Worm (Caenorhabditis elegans) whole organism, late embryonic: ENCODE measurements around the gene ZK154.5.

Source experiments
- C08G9.2 ChIP-seq: sonication (generic microtip); optimal IDR thresholded peaks from 2 replicates; lab custom pipeline; 2016; ENCODE audit warnings: mild to moderate bottlenecking, missing genetic modification characterization, moderate library complexity, missing compliant biosample characterization
- C38D4.7 ChIP-seq: fragments of 200-800 bp; sonication (Bioruptor generic); optimal IDR thresholded peaks from 2 replicates; lab custom pipeline; 2018; ENCODE audit warnings: mild to moderate bottlenecking, missing genetic modification characterization, moderate library complexity, missing compliant biosample characterization
- F13H6.1 ChIP-seq: sonication (generic microtip); optimal IDR thresholded peaks from 2 replicates; lab custom pipeline; 2016; ENCODE audit warnings: missing genetic modification characterization, missing compliant biosample characterization
- T23F11.4 ChIP-seq: fragments of 200-800 bp; sonication (Bioruptor generic); optimal IDR thresholded peaks from 2 replicates; lab custom pipeline; 2018; ENCODE audit warnings: mild to moderate bottlenecking, missing genetic modification characterization, missing compliant biosample characterization
- Y22D7AL.16 ChIP-seq: sonication (generic microtip); optimal IDR thresholded peaks from 2 replicates; lab custom pipeline; 2016; ENCODE audit warnings: missing genetic modification characterization, missing compliant biosample characterization
- ama-1 ChIP-seq: fragments of 150-350 bp; optimal IDR thresholded peaks from 2 replicates; lab custom pipeline; 2014
- ceh-14 ChIP-seq: sonication (generic microtip); optimal IDR thresholded peaks from 2 replicates; lab custom pipeline; 2016; ENCODE audit warnings: missing genotype, missing genetic modification characterization, missing compliant biosample characterization
- ceh-18 ChIP-seq: sonication (generic microtip); optimal IDR thresholded peaks from 2 replicates; lab custom pipeline; 2016; ENCODE audit warnings: missing genetic modification characterization, missing compliant biosample characterization
- ceh-19 ChIP-seq: fragments of 200-800 bp; sonication (Bioruptor generic); optimal IDR thresholded peaks from 2 replicates; lab custom pipeline; 2018; ENCODE audit warnings: mild to moderate bottlenecking, missing genetic modification characterization, missing compliant biosample characterization
- ceh-2 ChIP-seq: sonication (generic microtip); optimal IDR thresholded peaks from 2 replicates; lab custom pipeline; 2016; ENCODE audit warnings: missing genotype, missing genetic modification characterization, missing compliant biosample characterization
- ceh-22 ChIP-seq: sonication (generic microtip); optimal IDR thresholded peaks from 2 replicates; lab custom pipeline; 2017; ENCODE audit warnings: missing biosample characterization, missing genetic modification characterization
- ceh-24 ChIP-seq: sonication (generic microtip); optimal IDR thresholded peaks from 2 replicates; lab custom pipeline; 2016; ENCODE audit warnings: mild to moderate bottlenecking, missing genetic modification characterization, missing compliant biosample characterization
- ceh-30 ChIP-seq: fragments of 150-350 bp; optimal IDR thresholded peaks from 2 replicates; lab custom pipeline; 2014; ENCODE audit warnings: missing biosample characterization, missing genetic modification characterization
- ceh-31 ChIP-seq: sonication (generic microtip); optimal IDR thresholded peaks from 2 replicates; lab custom pipeline; 2016; ENCODE audit warnings: missing genetic modification characterization, missing compliant biosample characterization
- ceh-34 ChIP-seq: sonication (generic microtip); optimal IDR thresholded peaks from 2 replicates; lab custom pipeline; 2016; ENCODE audit warnings: mild to moderate bottlenecking, missing genetic modification characterization, missing compliant biosample characterization
- ceh-48 ChIP-seq: sonication (generic microtip); optimal IDR thresholded peaks from 2 replicates; lab custom pipeline; 2016; ENCODE audit warnings: missing genetic modification characterization, inconsistent platforms, missing compliant biosample characterization
- ceh-9 ChIP-seq: sonication (generic microtip); optimal IDR thresholded peaks from 2 replicates; lab custom pipeline; 2016; ENCODE audit warnings: mild to moderate bottlenecking, missing genetic modification characterization, inconsistent platforms, missing compliant biosample characterization
- che-1 ChIP-seq: sonication (generic microtip); optimal IDR thresholded peaks from 2 replicates; lab custom pipeline; 2016; ENCODE audit warnings: mild to moderate bottlenecking, missing genetic modification characterization, missing compliant biosample characterization
- dmd-4 ChIP-seq: sonication (generic microtip); optimal IDR thresholded peaks from 2 replicates; lab custom pipeline; 2016; ENCODE audit warnings: borderline replicate concordance, missing genetic modification characterization, missing compliant biosample characterization
- dve-1 ChIP-seq: sonication (generic microtip); optimal IDR thresholded peaks from 2 replicates; lab custom pipeline; 2017; ENCODE audit warnings: antibody characterized with exemption, mild to moderate bottlenecking, missing genetic modification characterization, missing compliant biosample characterization
- elt-2 ChIP-seq: sonication (generic microtip); optimal IDR thresholded peaks from 2 replicates; lab custom pipeline; 2016; ENCODE audit warnings: missing genetic modification reagents, missing genetic modification characterization, missing compliant biosample characterization
- elt-4 ChIP-seq: sonication (generic microtip); optimal IDR thresholded peaks from 2 replicates; lab custom pipeline; 2016; ENCODE audit warnings: missing genetic modification characterization, missing compliant biosample characterization
- ets-4 ChIP-seq: sonication (generic microtip); optimal IDR thresholded peaks from 2 replicates; lab custom pipeline; 2016; ENCODE audit warnings: missing genetic modification characterization, missing compliant biosample characterization
- eyg-1 ChIP-seq: sonication (generic microtip); optimal IDR thresholded peaks from 2 replicates; lab custom pipeline; 2016; ENCODE audit warnings: missing genotype, missing genetic modification characterization, missing compliant biosample characterization
- fkh-10 ChIP-seq: fragments of 150-350 bp; optimal IDR thresholded peaks from 2 replicates; lab custom pipeline; 2014; ENCODE audit warnings: missing biosample characterization, missing genetic modification reagents, missing genetic modification characterization
- gmeb-2 ChIP-seq: sonication (generic microtip); optimal IDR thresholded peaks from 2 replicates; lab custom pipeline; 2016; ENCODE audit warnings: missing genetic modification characterization, inconsistent platforms, missing compliant biosample characterization
- hlh-13 ChIP-seq: fragments of 200-800 bp; sonication (Bioruptor generic); optimal IDR thresholded peaks from 2 replicates; lab custom pipeline; 2018; ENCODE audit warnings: mild to moderate bottlenecking, missing genetic modification characterization, missing compliant biosample characterization
- hlh-30 ChIP-seq: sonication (generic microtip); optimal IDR thresholded peaks from 2 replicates; lab custom pipeline; 2017; ENCODE audit warnings: antibody characterized with exemption, missing genetic modification characterization, missing compliant biosample characterization; ENCODE audit not compliant: insufficient read depth
- hlh-8 ChIP-seq: sonication (generic microtip); optimal IDR thresholded peaks from 2 replicates; lab custom pipeline; 2016; ENCODE audit warnings: missing genotype, missing genetic modification characterization, missing compliant biosample characterization
- lin-11 ChIP-seq: fragments of 200-800 bp; sonication (Bioruptor generic); optimal IDR thresholded peaks from 2 replicates; lab custom pipeline; 2018; ENCODE audit warnings: mild to moderate bottlenecking, missing genetic modification characterization, missing compliant biosample characterization
- madf-2 ChIP-seq: sonication (generic microtip); optimal IDR thresholded peaks from 2 replicates; lab custom pipeline; 2017; ENCODE audit warnings: missing genetic modification characterization, missing compliant biosample characterization
- mec-3 ChIP-seq: sonication (generic microtip); optimal IDR thresholded peaks from 2 replicates; lab custom pipeline; 2016; ENCODE audit warnings: borderline replicate concordance, missing genetic modification characterization, missing compliant biosample characterization
- nfya-1 ChIP-seq: sonication (generic microtip); optimal IDR thresholded peaks from 2 replicates; lab custom pipeline; 2017; ENCODE audit warnings: missing genetic modification characterization, mild to moderate bottlenecking, missing compliant biosample characterization, antibody characterized with exemption, moderate library complexity
- nhr-11 ChIP-seq: fragments of 150-350 bp; optimal IDR thresholded peaks from 2 replicates; lab custom pipeline; 2014; ENCODE audit warnings: missing biosample characterization, missing genetic modification characterization
- npax-4 ChIP-seq: sonication (generic microtip); optimal IDR thresholded peaks from 2 replicates; lab custom pipeline; 2016; ENCODE audit warnings: missing genetic modification characterization, missing compliant biosample characterization
- odd-2 ChIP-seq: sonication (generic microtip); optimal IDR thresholded peaks from 2 replicates; lab custom pipeline; 2017; ENCODE audit warnings: antibody characterized with exemption, mild to moderate bottlenecking, missing genetic modification characterization, missing compliant biosample characterization
- pag-3 ChIP-seq: sonication (generic microtip); optimal IDR thresholded peaks from 2 replicates; lab custom pipeline; 2016; ENCODE audit warnings: missing compliant biosample characterization, missing genetic modification characterization, borderline replicate concordance
- pat-9 ChIP-seq: fragments of 200-800 bp; sonication (Bioruptor generic); optimal IDR thresholded peaks from 2 replicates; lab custom pipeline; 2018; ENCODE audit warnings: mild to moderate bottlenecking, missing genetic modification characterization, moderate library complexity, missing compliant biosample characterization
- pax-1 ChIP-seq: fragments of 150-350 bp; optimal IDR thresholded peaks from 2 replicates; lab custom pipeline; 2014; ENCODE audit warnings: missing biosample characterization, missing genetic modification characterization
- pha-2 ChIP-seq: sonication (generic microtip); optimal IDR thresholded peaks from 2 replicates; lab custom pipeline; 2017; ENCODE audit warnings: mild to moderate bottlenecking, missing genetic modification characterization, missing compliant biosample characterization
- pha-4 ChIP-seq: fragments of 150-350 bp; optimal IDR thresholded peaks from 2 replicates; lab custom pipeline; 2018; ENCODE audit warnings: missing biosample characterization, missing genetic modification reagents, missing genetic modification characterization
- pros-1 ChIP-seq: fragments of 150-350 bp; optimal IDR thresholded peaks from 2 replicates; lab custom pipeline; 2014; ENCODE audit warnings: missing biosample characterization, missing genetic modification reagents, missing genetic modification characterization
- rnt-1 ChIP-seq: sonication (generic microtip); optimal IDR thresholded peaks from 2 replicates; lab custom pipeline; 2016; ENCODE audit warnings: missing genetic modification characterization, missing compliant biosample characterization
- sox-4 ChIP-seq: sonication (generic microtip); optimal IDR thresholded peaks from 2 replicates; lab custom pipeline; 2017; ENCODE audit warnings: mild to moderate bottlenecking, missing genetic modification characterization, inconsistent platforms, missing compliant biosample characterization
- syd-9 ChIP-seq: sonication (generic microtip); optimal IDR thresholded peaks from 2 replicates; lab custom pipeline; 2016; ENCODE audit warnings: mild to moderate bottlenecking, missing genetic modification characterization, moderate library complexity, missing compliant biosample characterization
- tbx-2 ChIP-seq: sonication (generic microtip); optimal IDR thresholded peaks from 2 replicates; lab custom pipeline; 2016; ENCODE audit warnings: missing genetic modification characterization, missing compliant biosample characterization
- tbx-7 ChIP-seq: sonication (generic microtip); optimal IDR thresholded peaks from 2 replicates; lab custom pipeline; 2016; ENCODE audit warnings: missing genotype, missing genetic modification characterization, missing compliant biosample characterization
- unc-3 ChIP-seq, 2 experiments: fragments of 200-800 bp in 1 of 2; sonication (Bioruptor generic) in 1 of 2; sonication (generic microtip) in 1 of 2; conservative IDR thresholded peaks in 1 of 2; optimal IDR thresholded peaks in 1 of 2; 2 replicates each; pipeline versions ENCODE4 v1.3.6 to Lab custom; 2016 to 2022; ENCODE audit warnings: missing compliant biosample characterization in 2 of 2, missing genetic modification characterization in 2 of 2, missing genetic modification reagents in 1 of 2
- unc-42 ChIP-seq: sonication (generic microtip); optimal IDR thresholded peaks from 2 replicates; lab custom pipeline; 2016; ENCODE audit warnings: missing genotype, missing genetic modification characterization, missing compliant biosample characterization
- unc-55 ChIP-seq: sonication (generic microtip); optimal IDR thresholded peaks from 2 replicates; lab custom pipeline; 2017; ENCODE audit warnings: missing biosample characterization, missing genetic modification reagents, missing genetic modification characterization
- ztf-16 ChIP-seq: sonication (generic microtip); optimal IDR thresholded peaks from 2 replicates; lab custom pipeline; 2017; ENCODE audit warnings: missing genetic modification characterization, missing compliant biosample characterization

Gene ZK154.5

ce11 chrX:7825707-7826106 lies 38.0 kb upstream of the ZK154.5 start:
- TF ChIP-seq C08G9.2 (tag; lab: Kevin White, UChicago) (no peak), eyg-1 (tag; lab: Kevin White, UChicago) (no peak), pat-9 (no peak), ceh-2 (tag; lab: Kevin White, UChicago) (no peak), syd-9 (tag; lab: Kevin White, UChicago) (no peak), ceh-9 (no peak), hlh-30 (tag; lab: Kevin White, UChicago) (no peak), pax-1 (tag; lab: Kevin White, UChicago) (no peak), ceh-18 (tag; lab: Kevin White, UChicago) (no peak), unc-3 (GFP tag; conservative IDR thresholded peaks at IDR 0.05; lab: Robert Waterston, UW) (no peak), unc-3 (tag; optimal IDR thresholded peaks at IDR 0.05; lab: Kevin White, UChicago) (no peak), hlh-13 (GFP tag; lab: Kevin White, UChicago) (no peak), nfya-1 (peak; percentile 66), nhr-11 (no peak), elt-2 (tag; lab: Kevin White, UChicago) (peak; percentile 44), dve-1 (tag; lab: Kevin White, UChicago) (peak; percentile 24), Y22D7AL.16 (tag; lab: Kevin White, UChicago) (no peak), lin-11 (no peak), ceh-22 (tag; lab: Kevin White, UChicago) (no peak), ceh-14 (tag; lab: Kevin White, UChicago) (no peak), ceh-34 (tag; lab: Kevin White, UChicago) (peak; percentile 46), ceh-19 (GFP tag; lab: Kevin White, UChicago) (no peak), ceh-48 (tag; lab: Kevin White, UChicago) (no peak), elt-4 (tag; lab: Kevin White, UChicago) (no peak), ceh-31 (no peak), tbx-7 (tag; lab: Kevin White, UChicago) (no peak), ama-1 (lab: Kevin White, UChicago) (peak; percentile 63), che-1 (tag; lab: Kevin White, UChicago) (no peak), C38D4.7 (no peak), ceh-24 (tag; lab: Kevin White, UChicago) (no peak), sox-4 (no peak), pha-2 (tag; lab: Kevin White, UChicago) (no peak), T23F11.4 (GFP tag; lab: Kevin White, UChicago) (no peak), ceh-30 (no peak), ets-4 (tag; lab: Kevin White, UChicago) (no peak), tbx-2 (tag; lab: Kevin White, UChicago) (peak; percentile 21), F13H6.1 (tag; lab: Kevin White, UChicago) (no peak), mec-3 (tag; lab: Kevin White, UChicago) (no peak), pag-3 (tag; lab: Kevin White, UChicago) (no peak), unc-42 (tag; lab: Kevin White, UChicago) (no peak), rnt-1 (peak; percentile 18), fkh-10 (GFP tag; lab: Kevin White, UChicago) (no peak), npax-4 (tag; lab: Kevin White, UChicago) (no peak)

- TF ChIP-seq npax-4 (tag; lab: Kevin White, UChicago): no peak
- TF ChIP-seq pha-2 (tag; lab: Kevin White, UChicago): peak; percentile 45
- TF ChIP-seq madf-2 (tag; lab: Kevin White, UChicago): peak; percentile 39
- TF ChIP-seq nhr-11: no peak
- peak; percentile 24 for TF ChIP-seq C08G9.2 (tag; lab: Kevin White, UChicago)
- peak; percentile 80 for TF ChIP-seq dve-1 (tag; lab: Kevin White, UChicago)
- TF ChIP-seq unc-55 (GFP tag; lab: Kevin White, UChicago): peak; percentile 64
- no peak for TF ChIP-seq pha-4 (tag; lab: Kevin White, UChicago)
- TF ChIP-seq ets-4 (tag; lab: Kevin White, UChicago): no peak
- peak; percentile 38 for TF ChIP-seq pros-1 (tag; lab: Kevin White, UChicago)
- TF ChIP-seq pax-1 (tag; lab: Kevin White, UChicago): no peak
- no peak for TF ChIP-seq Y22D7AL.16 (tag; lab: Kevin White, UChicago)
- TF ChIP-seq odd-2: no peak
- TF ChIP-seq ztf-16 (tag; lab: Kevin White, UChicago): no peak
- peak; percentile 7 for TF ChIP-seq gmeb-2 (tag; lab: Kevin White, UChicago)
- TF ChIP-seq T23F11.4 (GFP tag; lab: Kevin White, UChicago): no peak
- peak; percentile 29 for TF ChIP-seq ceh-2 (tag; lab: Kevin White, UChicago)
- peak; percentile 60 for TF ChIP-seq eyg-1 (tag; lab: Kevin White, UChicago)
- no peak for TF ChIP-seq hlh-8 (tag; lab: Kevin White, UChicago)
- TF ChIP-seq ceh-18 (tag; lab: Kevin White, UChicago): peak; percentile 83
- TF ChIP-seq dmd-4: peak; percentile 51
Observed at ce11 chrX:7823108-7823704, 35.5 kb upstream of the ZK154.5 start, which contains the start of gene eef-1A.2. eef-1A.2 (plus strand) TSS chrX:7823654.
